Worm (Caenorhabditis elegans): Measurements from ENCODE around the gene srh-291.
A peak's percentile ranks its signal among the peaks of the same experiment; 100 is the strongest.

The srh-291 gene

ce11 chrV:17773108-17773507 lies 32.3 kb upstream of the srh-291 start, which contains the start of gene sre-21:
Gene sre-21, minus strand, starts transcription at chrV:17773208.
- TF ChIP-seq hlh-11 (tag; optimal IDR thresholded peaks at IDR 0.05) (no peak), D1046.2 (GFP tag; IDR thresholded peaks at IDR 0.05) (no peak), ces-1 (GFP tag; optimal IDR thresholded peaks at IDR 0.05) (no peak), fkh-10 (GFP tag; optimal IDR thresholded peaks at IDR 0.05) (no peak), zip-11 (GFP tag; IDR thresholded peaks at IDR 0.05) (no peak), R02D3.7 (tag; optimal IDR thresholded peaks at IDR 0.05) (no peak), nhr-77 (tag; optimal IDR thresholded peaks at IDR 0.05) (no peak), nhr-11 (tag; optimal IDR thresholded peaks at IDR 0.05) (no peak), nhr-48 (tag; optimal IDR thresholded peaks at IDR 0.05) (no peak), madf-9 (GFP tag; conservative IDR thresholded peaks at IDR 0.05) (no peak), F49E8.2 (tag; optimal IDR thresholded peaks at IDR 0.05; ENCODE audit: borderline replicate concordance) (no peak), set-16 (GFP tag; IDR thresholded peaks at IDR 0.05) (no peak), dmd-6 (GFP tag; IDR thresholded peaks at IDR 0.05) (no peak), php-3 (GFP tag; IDR thresholded peaks at IDR 0.05) (no peak)

- no peak for TF ChIP-seq ceh-44 (GFP tag; IDR thresholded peaks at IDR 0.05)
- TF ChIP-seq nhr-28 (tag; optimal IDR thresholded peaks at IDR 0.05), result no peak
- no peak for TF ChIP-seq spr-3 (GFP tag; optimal IDR thresholded peaks at IDR 0.05)
- TF ChIP-seq daf-16 (GFP tag; optimal IDR thresholded peaks at IDR 0.05), result no peak
- TF ChIP-seq daf-16 (tag; optimal IDR thresholded peaks at IDR 0.05), result no peak
- TF ChIP-seq egl-27 (tag; optimal IDR thresholded peaks at IDR 0.05), result no peak
- no peak for TF ChIP-seq nhr-77 (tag; optimal IDR thresholded peaks at IDR 0.05)
- TF ChIP-seq unc-62 (GFP tag; optimal IDR thresholded peaks at IDR 0.05 in 1 of 2), result no peak
- no peak for TF ChIP-seq unc-62 (tag; optimal IDR thresholded peaks at IDR 0.05)
- no peak for TF ChIP-seq lin-39 (tag; optimal IDR thresholded peaks at IDR 0.05)
- TF ChIP-seq ama-1 (optimal IDR thresholded peaks at IDR 0.05), result no peak
- no peak for TF ChIP-seq lin-29 (GFP tag; IDR thresholded peaks at IDR 0.05)
- no peak for TF ChIP-seq hif-1 (tag; optimal IDR thresholded peaks at IDR 0.05)
- TF ChIP-seq hmg-1.1 (GFP tag; IDR thresholded peaks at IDR 0.05), result no peak
- no peak for TF ChIP-seq zfp-2 (tag; optimal IDR thresholded peaks at IDR 0.05)
- TF ChIP-seq ztf-7 (tag; optimal IDR thresholded peaks at IDR 0.05), result no peak
- no peak for TF ChIP-seq D1046.2 (GFP tag; IDR thresholded peaks at IDR 0.05)
- no peak for TF ChIP-seq gei-8 (GFP tag; optimal IDR thresholded peaks at IDR 0.05)
- no peak for TF ChIP-seq fos-1 (tag; optimal IDR thresholded peaks at IDR 0.05)
- no peak for TF ChIP-seq ztf-11 (tag; optimal IDR thresholded peaks at IDR 0.05)
- TF ChIP-seq dmd-6 (GFP tag; IDR thresholded peaks at IDR 0.05), result no peak
- no peak for TF ChIP-seq pha-4 (GFP tag; IDR thresholded peaks at IDR 0.05)
- no peak for TF ChIP-seq pha-4 (tag; optimal IDR thresholded peaks at IDR 0.05)
These were observed 28.3 kb upstream of the srh-291 start, which contains the start of gene ddo-1 for ce11 chrV:17777127-17777526. Gene ddo-1, minus strand, starts transcription at chrV:17777227.

- TF ChIP-seq nhr-77 (tag; optimal IDR thresholded peaks at IDR 0.05) (no peak), aha-1 (tag) (peak; percentile 4)
These were observed 27.8 kb upstream of the srh-291 start, which contains the start of gene C47A10.12 for ce11 chrV:17777624-17778023. Gene C47A10.12, plus strand, starts transcription at chrV:17777924.

- TF ChIP-seq mep-1 (tag; optimal IDR thresholded peaks at IDR 0.05) (peak; percentile 22), lim-7 (GFP tag; IDR thresholded peaks at IDR 0.05) (no peak), pha-4 (GFP tag; IDR thresholded peaks at IDR 0.05) (no peak), pha-4 (tag; optimal IDR thresholded peaks at IDR 0.05) (no peak), tra-1 (GFP tag; IDR thresholded peaks at IDR 0.05) (no peak), sdz-12 (GFP tag; optimal IDR thresholded peaks at IDR 0.05) (no peak), ceh-44 (GFP tag; IDR thresholded peaks at IDR 0.05) (no peak), mxl-3 (GFP tag; optimal IDR thresholded peaks at IDR 0.05) (no peak), nhr-102 (tag; optimal IDR thresholded peaks at IDR 0.05) (no peak), nhr-42 (GFP tag; IDR thresholded peaks at IDR 0.05) (no peak), rbr-2 (tag; optimal IDR thresholded peaks at IDR 0.05) (no peak), zfp-2 (tag; optimal IDR thresholded peaks at IDR 0.05) (no peak), egl-43 (GFP tag; IDR thresholded peaks at IDR 0.05) (no peak), ama-1 (optimal IDR thresholded peaks at IDR 0.05) (no peak), unc-39 (tag; optimal IDR thresholded peaks at IDR 0.05) (no peak), hlh-30 (tag; optimal IDR thresholded peaks at IDR 0.05; ENCODE audit: insufficient read depth) (peak; percentile 63), zfp-3 (GFP tag; conservative IDR thresholded peaks at IDR 0.05) (no peak), dmd-8 (GFP tag; IDR thresholded peaks at IDR 0.05) (no peak), ztf-7 (tag; optimal IDR thresholded peaks at IDR 0.05) (no peak), dmd-6 (GFP tag; IDR thresholded peaks at IDR 0.05) (peak; percentile 20; the same call in 1 of the 2 replicates), fkh-10 (GFP tag; optimal IDR thresholded peaks at IDR 0.05) (no peak), hif-1 (tag; optimal IDR thresholded peaks at IDR 0.05) (no peak), nhr-28 (tag; optimal IDR thresholded peaks at IDR 0.05) (peak; percentile 69)
These were observed 25.1 kb upstream of the srh-291 start for ce11 chrV:17780285-17780684.

Measured in whole organism, L4 larva.